Worm (Caenorhabditis elegans): Measurements from ENCODE around the gene Y51H4A.938.

DNA sequence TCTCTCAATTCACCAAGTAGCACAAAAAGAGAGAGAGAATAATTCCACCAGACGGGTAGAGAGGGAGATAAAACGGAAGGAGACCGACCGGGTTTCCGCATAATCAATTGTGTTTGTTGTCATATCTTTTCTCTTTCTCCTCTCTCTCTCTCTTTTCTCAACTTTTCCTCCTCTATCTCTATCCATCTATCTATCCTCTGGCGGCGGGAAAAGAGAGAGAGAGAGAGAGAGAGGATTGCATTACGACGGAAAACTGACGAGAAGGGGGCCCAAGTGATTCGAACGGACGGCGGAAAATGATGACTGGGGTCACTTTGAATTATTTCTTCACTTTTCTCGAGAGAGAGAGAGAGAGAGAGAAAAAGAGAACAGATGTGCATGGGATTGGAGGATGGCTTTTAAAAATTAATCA lies 17.0 kb downstream of the Y51H4A.938 start:
- TF ChIP-seq ceh-36 (tag; optimal IDR thresholded peaks at IDR 0.05) = no peak
- no peak for TF ChIP-seq F13C5.2 (tag; optimal IDR thresholded peaks at IDR 0.05)
- TF ChIP-seq ama-1 (optimal IDR thresholded peaks at IDR 0.05) = no peak
- TF ChIP-seq sea-1 (GFP tag; conservative IDR thresholded peaks at IDR 0.05) = no peak
- no peak for TF ChIP-seq hmbx-1 (tag; optimal IDR thresholded peaks at IDR 0.05)
- no peak for TF ChIP-seq scrt-1 (GFP tag; IDR thresholded peaks at IDR 0.05)
- peak; percentile 15 for TF ChIP-seq hnd-1 (tag; optimal IDR thresholded peaks at IDR 0.05)
- TF ChIP-seq flt-1 (GFP tag; IDR thresholded peaks at IDR 0.05) = no peak
- TF ChIP-seq hmg-4 (GFP tag; optimal IDR thresholded peaks at IDR 0.05) = peak; percentile 36
- no peak for TF ChIP-seq tra-4 (tag; optimal IDR thresholded peaks at IDR 0.05)
- no peak for TF ChIP-seq ets-7 (tag; optimal IDR thresholded peaks at IDR 0.05)
- no peak for TF ChIP-seq pes-1 (GFP tag; IDR thresholded peaks at IDR 0.05)
- TF ChIP-seq B0310.2 (tag; optimal IDR thresholded peaks at IDR 0.05) = no peak
- no peak for TF ChIP-seq tbx-11 (GFP tag; IDR thresholded peaks at IDR 0.05)

Data from whole organism, early embryonic.